Worm (Caenorhabditis elegans): ENCODE data around the gene cyp-33D3.

ce11 chrV:18842468-18842867 lies 5.4 kb upstream of the cyp-33D3 start:
- TF ChIP-seq ceh-32 (tag; optimal IDR thresholded peaks at IDR 0.05; ENCODE audit: poor library complexity) = no peak
- TF ChIP-seq ceh-82 (tag; optimal IDR thresholded peaks at IDR 0.05) = no peak
- no peak for TF ChIP-seq nhr-237 (tag; optimal IDR thresholded peaks at IDR 0.05)
- no peak for TF ChIP-seq lin-39 (tag; optimal IDR thresholded peaks at IDR 0.05)
